ENCODE assay signal across 1 fruit fly cellular context in the genomic region with DNA sequence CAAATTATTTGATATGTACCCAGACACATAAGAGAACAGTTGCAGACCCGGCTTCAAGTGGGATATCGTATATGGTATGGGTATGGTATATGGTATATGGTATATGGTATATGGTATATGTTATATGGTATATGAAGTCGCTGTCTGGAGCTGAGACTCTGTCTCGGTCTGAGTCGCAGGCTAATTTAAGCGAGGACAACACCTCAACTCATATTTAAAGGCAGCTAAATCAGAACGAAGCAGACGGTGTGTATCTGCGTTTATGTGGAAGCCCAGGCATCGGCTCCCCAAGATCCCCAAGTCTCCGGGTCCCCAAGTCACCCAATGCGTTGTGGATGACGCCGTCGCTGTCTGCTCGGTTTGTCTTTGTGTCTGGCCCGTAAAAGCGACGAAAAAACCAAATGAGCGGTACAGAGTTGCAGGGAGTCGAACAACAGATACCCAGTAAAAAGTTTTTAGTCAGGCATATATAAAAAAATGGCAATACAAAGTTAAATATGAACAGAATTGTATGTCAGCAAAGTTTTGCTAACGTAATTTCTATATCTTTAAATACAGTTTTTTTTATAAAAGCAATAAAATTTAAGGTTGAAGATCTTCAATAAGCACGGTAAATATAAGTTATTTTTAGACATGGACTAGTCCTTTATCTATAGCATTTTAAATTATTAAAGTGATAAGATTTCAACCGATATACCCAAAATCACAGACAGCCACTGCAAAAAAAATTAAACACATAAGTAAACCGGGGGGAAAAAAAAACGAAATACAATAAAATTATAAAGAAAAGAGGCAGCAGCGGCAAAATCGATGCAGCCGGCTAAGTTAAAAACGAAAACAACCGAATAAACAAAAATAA.
TF ChIP-seq lines count a peak whose summit lies in the region.

No protein-coding gene starts in this region.

TF ChIP-seq in whole organism, embryonic, 481 proteins besides CTCF, POLR2A, EP300 and RAD21 (continued from another document and continues in another):
- TF ChIP-seq D (optimal IDR thresholded peaks at IDR 0.05; lab: Kevin White, UChicago) (no peak), D (GFP tag; optimal IDR thresholded peaks at IDR 0.05; lab: Kevin White, UChicago) (peak; percentile 79), sc (optimal IDR thresholded peaks at IDR 0.05; lab: Kevin White, UChicago) (no peak), sc (GFP tag; optimal IDR thresholded peaks at IDR 0.05; lab: Kevin White, UChicago) (peak; percentile 59), Ssrp (tag; optimal IDR thresholded peaks at IDR 0.05; lab: Kevin White, UChicago) (peak; percentile 80), Usf (GFP tag; optimal IDR thresholded peaks at IDR 0.05; lab: Kevin White, UChicago) (peak; percentile 17), CG6683 (GFP tag; optimal IDR thresholded peaks at IDR 0.05; lab: Kevin White, UChicago) (no peak), phol (tag; optimal IDR thresholded peaks at IDR 0.05; lab: Kevin White, UChicago) (peak; percentile 87), lilli (GFP tag; optimal IDR thresholded peaks at IDR 0.05; lab: Kevin White, UChicago) (peak; percentile 35), run (tag; optimal IDR thresholded peaks at IDR 0.05; lab: Kevin White, UChicago) (peak; percentile 42), bowl (GFP tag; IDR thresholded peaks at IDR 0.05; lab: Robert Waterston, UW) (no peak), Xrp1 (GFP tag; IDR thresholded peaks at IDR 0.05; lab: Robert Waterston, UW) (peak; percentile 57; the same call in 1 of the 2 replicates), CG10959 (GFP tag; IDR thresholded peaks at IDR 0.05; lab: Robert Waterston, UW) (peak; percentile 45; the same call in 1 of the 2 replicates), fd96Cb (tag; optimal IDR thresholded peaks at IDR 0.05; lab: Kevin White, UChicago) (peak; percentile 85), CG4424 (GFP tag; optimal IDR thresholded peaks at IDR 0.05; lab: Kevin White, UChicago) (peak; percentile 72), pan (optimal IDR thresholded peaks at IDR 0.05; lab: Kevin White, UChicago) (no peak), pan (GFP tag; optimal IDR thresholded peaks at IDR 0.05 in 1 of 2, IDR thresholded peaks at IDR 0.05 in 1 of 2) (peak in 1 of 2 experiments; percentile 41), dysf (GFP tag; IDR thresholded peaks at IDR 0.05; lab: Robert Waterston, UW) (peak; percentile 62), lola (GFP tag; optimal IDR thresholded peaks at IDR 0.05; lab: Kevin White, UChicago) (peak in 1 of 3 experiments; percentile 72), Mes4 (GFP tag; optimal IDR thresholded peaks at IDR 0.05; lab: Kevin White, UChicago) (no peak), Aef1 (GFP tag; IDR thresholded peaks at IDR 0.05; lab: Robert Waterston, UW) (peak; percentile 23; the same call in 1 of the 3 replicates), sens (GFP tag; lab: Kevin White, UChicago) (peak; percentile 94), NfI (GFP tag; optimal IDR thresholded peaks at IDR 0.05; lab: Kevin White, UChicago) (peak; percentile 41), CG15696 (tag; optimal IDR thresholded peaks at IDR 0.05; lab: Kevin White, UChicago) (no peak), croc (GFP tag; conservative IDR thresholded peaks at IDR 0.05; lab: Robert Waterston, UW) (peak; percentile 66; the same call in 2 of the 3 replicates), HmgD (GFP tag; optimal IDR thresholded peaks at IDR 0.05; lab: Kevin White, UChicago) (no peak), HLH3B (GFP tag; IDR thresholded peaks at IDR 0.05; lab: Robert Waterston, UW) (peak; percentile 58; the same call in 1 of the 2 replicates), Ets65A (GFP tag; lab: Kevin White, UChicago) (peak; percentile 89), CG11504 (tag; optimal IDR thresholded peaks at IDR 0.05; lab: Kevin White, UChicago) (peak; percentile 88), ase (GFP tag; IDR thresholded peaks at IDR 0.05; lab: Robert Waterston, UW) (0 out of 3 replicates have a peak, but pooled peaks have one; percentile 48), gem (tag; optimal IDR thresholded peaks at IDR 0.05; lab: Kevin White, UChicago) (peak; percentile 90), onecut (GFP tag; IDR thresholded peaks at IDR 0.05; lab: Robert Waterston, UW) (no peak), Atf3 (GFP tag; optimal IDR thresholded peaks at IDR 0.05; lab: Kevin White, UChicago) (peak; percentile 16), sob (GFP tag; IDR thresholded peaks at IDR 0.05; lab: Robert Waterston, UW) (0 out of 2 replicates have a peak, but pooled peaks have one; percentile 12), nau (GFP tag; optimal IDR thresholded peaks at IDR 0.05; lab: Kevin White, UChicago) (peak; percentile 26), CG17359 (tag; optimal IDR thresholded peaks at IDR 0.05; lab: Kevin White, UChicago) (peak; percentile 70), Hsf (GFP tag; optimal IDR thresholded peaks at IDR 0.05; lab: Kevin White, UChicago) (peak; percentile 58), CG10654 (GFP tag; optimal IDR thresholded peaks at IDR 0.05; lab: Kevin White, UChicago) (peak; percentile 25), CG7556 (GFP tag; optimal IDR thresholded peaks at IDR 0.05; lab: Kevin White, UChicago) (peak; percentile 78), H2.0 (GFP tag; IDR thresholded peaks at IDR 0.05; lab: Robert Waterston, UW) (0 out of 2 replicates have a peak, but pooled peaks have one; percentile 11), chn (GFP tag; optimal IDR thresholded peaks at IDR 0.05; lab: Kevin White, UChicago) (peak; percentile 22), ro (GFP tag; IDR thresholded peaks at IDR 0.05; lab: Robert Waterston, UW) (0 out of 2 replicates have a peak, but pooled peaks have one; percentile 22), CG6254 (GFP tag; optimal IDR thresholded peaks at IDR 0.05; lab: Kevin White, UChicago) (peak; percentile 60), Max (GFP tag; optimal IDR thresholded peaks at IDR 0.05; lab: Kevin White, UChicago) (peak; percentile 25), BtbVII (GFP tag; optimal IDR thresholded peaks at IDR 0.05; lab: Kevin White, UChicago) (peak; percentile 37), CG12236 (GFP tag; optimal IDR thresholded peaks at IDR 0.05; lab: Kevin White, UChicago) (no peak), Hr78 (GFP tag; optimal IDR thresholded peaks at IDR 0.05; lab: Kevin White, UChicago) (peak in 1 of 2 experiments; percentile 19), usp (GFP tag; optimal IDR thresholded peaks at IDR 0.05; lab: Kevin White, UChicago) (no peak), CG14667 (GFP tag; IDR thresholded peaks at IDR 0.05; lab: Robert Waterston, UW) (no peak), ap (GFP tag; IDR thresholded peaks at IDR 0.05; lab: Robert Waterston, UW) (peak; percentile 14; the same call in 1 of the 2 replicates), CG31441 (GFP tag; IDR thresholded peaks at IDR 0.05; lab: Robert Waterston, UW) (peak; percentile 83), gsb-n (tag; optimal IDR thresholded peaks at IDR 0.05; lab: Kevin White, UChicago) (peak; percentile 72), Bdp1 (GFP tag; optimal IDR thresholded peaks at IDR 0.05; lab: Kevin White, UChicago) (peak; percentile 8), CG9727 (GFP tag; optimal IDR thresholded peaks at IDR 0.05; lab: Kevin White, UChicago) (peak; percentile 46), Lhr (GFP tag; optimal IDR thresholded peaks at IDR 0.05; lab: Kevin White, UChicago) (peak; percentile 25), CG32767 (GFP tag; IDR thresholded peaks at IDR 0.05; lab: Robert Waterston, UW) (no peak), Mrtf (GFP tag; IDR thresholded peaks at IDR 0.05; lab: Robert Waterston, UW) (no peak), unpg (GFP tag; optimal IDR thresholded peaks at IDR 0.05; lab: Kevin White, UChicago) (peak; percentile 69), CG11093 (GFP tag; IDR thresholded peaks at IDR 0.05; lab: Robert Waterston, UW) (0 out of 3 replicates have a peak, but pooled peaks have one; percentile 10), CG10979 (tag; optimal IDR thresholded peaks at IDR 0.05; lab: Kevin White, UChicago) (peak; percentile 81), Drgx (GFP tag; IDR thresholded peaks at IDR 0.05; lab: Robert Waterston, UW) (no peak), jigr1 (GFP tag; IDR thresholded peaks at IDR 0.05; lab: Robert Waterston, UW) (0 out of 3 replicates have a peak, but pooled peaks have one; percentile 30), CG2129 (GFP tag; IDR thresholded peaks at IDR 0.05; lab: Robert Waterston, UW; ENCODE audit: partially characterized antibody) (no peak), disco-r (GFP tag; optimal IDR thresholded peaks at IDR 0.05; lab: Kevin White, UChicago) (no peak), Dek (tag; optimal IDR thresholded peaks at IDR 0.05; lab: Kevin White, UChicago) (peak; percentile 21), CG15269 (tag; optimal IDR thresholded peaks at IDR 0.05; lab: Kevin White, UChicago) (peak; percentile 65), slbo (GFP tag; IDR thresholded peaks at IDR 0.05; lab: Robert Waterston, UW) (no peak), hbn (GFP tag; IDR thresholded peaks at IDR 0.05; lab: Robert Waterston, UW; ENCODE audit: partially characterized antibody) (no peak), CG18476 (GFP tag; optimal IDR thresholded peaks at IDR 0.05; lab: Kevin White, UChicago) (peak; percentile 39), CG8290 (GFP tag; optimal IDR thresholded peaks at IDR 0.05; lab: Kevin White, UChicago) (no peak), CG8290 (tag; optimal IDR thresholded peaks at IDR 0.05; lab: Kevin White, UChicago) (no peak), Hr3 (GFP tag; optimal IDR thresholded peaks at IDR 0.05; lab: Kevin White, UChicago) (peak; percentile 55), ewg (GFP tag; optimal IDR thresholded peaks at IDR 0.05; lab: Kevin White, UChicago) (peak; percentile 65), chif (GFP tag; optimal IDR thresholded peaks at IDR 0.05; lab: Kevin White, UChicago) (peak; percentile 31 to 51), cato (GFP tag; optimal IDR thresholded peaks at IDR 0.05; lab: Kevin White, UChicago; ENCODE audit: borderline replicate concordance) (peak; percentile 10), Oli (tag; optimal IDR thresholded peaks at IDR 0.05; lab: Kevin White, UChicago) (peak; percentile 85), twi (tag; optimal IDR thresholded peaks at IDR 0.05; lab: Kevin White, UChicago) (peak; percentile 35), CG17385 (GFP tag; optimal IDR thresholded peaks at IDR 0.05; lab: Kevin White, UChicago) (peak; percentile 55), sisA (GFP tag; IDR thresholded peaks at IDR 0.05; lab: Robert Waterston, UW) (peak; percentile 62), CG8924 (tag; optimal IDR thresholded peaks at IDR 0.05; lab: Kevin White, UChicago) (peak; percentile 72), lab (GFP tag; optimal IDR thresholded peaks at IDR 0.05; lab: Kevin White, UChicago) (peak; percentile 40), Bteb2 (GFP tag; optimal IDR thresholded peaks at IDR 0.05; lab: Kevin White, UChicago) (peak; percentile 24), CG18764 (GFP tag; optimal IDR thresholded peaks at IDR 0.05; lab: Kevin White, UChicago) (peak; percentile 41), fd3F (GFP tag; optimal IDR thresholded peaks at IDR 0.05; lab: Kevin White, UChicago) (peak; percentile 12), luna (GFP tag; optimal IDR thresholded peaks at IDR 0.05; lab: Kevin White, UChicago) (no peak), Camta (GFP tag; optimal IDR thresholded peaks at IDR 0.05; lab: Kevin White, UChicago) (peak; percentile 44), dan (GFP tag; IDR thresholded peaks at IDR 0.05; lab: Robert Waterston, UW) (no peak), Six4 (GFP tag; optimal IDR thresholded peaks at IDR 0.05; lab: Kevin White, UChicago) (peak; percentile 54), CG4820 (GFP tag; optimal IDR thresholded peaks at IDR 0.05; lab: Kevin White, UChicago) (peak; percentile 54), CG2875 (GFP tag; optimal IDR thresholded peaks at IDR 0.05; lab: Kevin White, UChicago) (peak; percentile 74), oc (tag; optimal IDR thresholded peaks at IDR 0.05; lab: Kevin White, UChicago) (peak; percentile 50), CG5245 (GFP tag; optimal IDR thresholded peaks at IDR 0.05; lab: Kevin White, UChicago) (peak; percentile 48), mld (GFP tag; IDR thresholded peaks at IDR 0.05; lab: Robert Waterston, UW; ENCODE audit: partially characterized antibody) (no peak), CG16863 (GFP tag; optimal IDR thresholded peaks at IDR 0.05; lab: Kevin White, UChicago) (peak; percentile 32), stc (GFP tag; IDR thresholded peaks at IDR 0.05; lab: Robert Waterston, UW) (0 out of 2 replicates have a peak, but pooled peaks have one; percentile 59), CG10366 (GFP tag; IDR thresholded peaks at IDR 0.05; lab: Robert Waterston, UW) (peak; percentile 47), CG7839 (tag; optimal IDR thresholded peaks at IDR 0.05; lab: Kevin White, UChicago) (peak; percentile 80), shn (GFP tag; optimal IDR thresholded peaks at IDR 0.05; lab: Kevin White, UChicago) (peak; percentile 10), CG30403 (GFP tag; optimal IDR thresholded peaks at IDR 0.05; lab: Kevin White, UChicago) (peak; percentile 86), org-1 (GFP tag; optimal IDR thresholded peaks at IDR 0.05; lab: Kevin White, UChicago) (peak; percentile 48), CG11247 (GFP tag; IDR thresholded peaks at IDR 0.05; lab: Robert Waterston, UW) (0 out of 2 replicates have a peak, but pooled peaks have one; percentile 14), Hr51 (GFP tag; optimal IDR thresholded peaks at IDR 0.05; lab: Kevin White, UChicago) (peak in 1 of 2 experiments; percentile 81), CG12155 (GFP tag; optimal IDR thresholded peaks at IDR 0.05; lab: Kevin White, UChicago) (peak; percentile 3), CG9876 (GFP tag; optimal IDR thresholded peaks at IDR 0.05; lab: Kevin White, UChicago) (no peak), sqz (GFP tag; optimal IDR thresholded peaks at IDR 0.05; lab: Kevin White, UChicago) (peak; percentile 57), CG43689 (GFP tag; IDR thresholded peaks at IDR 0.05; lab: Robert Waterston, UW) (no peak), bab2 (GFP tag; optimal IDR thresholded peaks at IDR 0.05; lab: Kevin White, UChicago) (peak; percentile 59), Atf-2 (GFP tag; optimal IDR thresholded peaks at IDR 0.05; lab: Kevin White, UChicago) (peak; percentile 37), aop (GFP tag; IDR thresholded peaks at IDR 0.05; lab: Robert Waterston, UW) (no peak), CG6689 (GFP tag; IDR thresholded peaks at IDR 0.05; lab: Robert Waterston, UW) (peak; percentile 50), CG18619 (GFP tag; optimal IDR thresholded peaks at IDR 0.05; lab: Kevin White, UChicago) (peak; percentile 53), CG8281 (tag; optimal IDR thresholded peaks at IDR 0.05; lab: Kevin White, UChicago) (peak; percentile 17), tio (GFP tag; optimal IDR thresholded peaks at IDR 0.05; lab: Kevin White, UChicago) (peak; percentile 54), Med (GFP tag; lab: Kevin White, UChicago) (peak; percentile 79), Vsx1 (GFP tag; optimal IDR thresholded peaks at IDR 0.05; lab: Kevin White, UChicago) (peak; percentile 45), CG8765 (GFP tag; IDR thresholded peaks at IDR 0.05; lab: Robert Waterston, UW) (no peak), gfzf (GFP tag; optimal IDR thresholded peaks at IDR 0.05; lab: Kevin White, UChicago) (no peak), Awh (GFP tag; IDR thresholded peaks at IDR 0.05; lab: Robert Waterston, UW) (0 out of 2 replicates have a peak, but pooled peaks have one; percentile 34), CG7987 (GFP tag; optimal IDR thresholded peaks at IDR 0.05; lab: Kevin White, UChicago) (no peak)
